Worm (Caenorhabditis elegans) whole organism, L4 larva: ENCODE data around the gene cal-3.
A peak's percentile ranks its signal among the peaks of the same experiment; 100 is the strongest.

Source experiments
- D1046.2 ChIP-seq: fragments of 200-800 bp; sonication (Bioruptor generic); IDR thresholded peaks from 2 replicates; pipeline ENCODE4 v1.3.6; 2022; ENCODE audit warnings: missing genetic modification characterization, missing compliant biosample characterization
- F26F4.8 ChIP-seq: fragments of 200-800 bp; sonication (Bioruptor generic); conservative IDR thresholded peaks from 2 replicates; pipeline ENCODE4 v1.3.6; 2022; ENCODE audit warnings: missing genetic modification characterization, missing compliant biosample characterization
- F44E2.7 ChIP-seq: fragments of 200-800 bp; sonication (Bioruptor generic); IDR thresholded peaks from 2 replicates; pipeline ENCODE4 v2.1.2; 2022; ENCODE audit warnings: missing genetic modification characterization, missing compliant biosample characterization
- F49E8.2 ChIP-seq: sonication (generic microtip); optimal IDR thresholded peaks from 2 replicates; lab custom pipeline; 2016; ENCODE audit warnings: missing compliant biosample characterization, mild to moderate bottlenecking, missing genetic modification characterization, borderline replicate concordance
- R02D3.7 ChIP-seq: fragments of 150-350 bp; sonication (generic microtip); optimal IDR thresholded peaks from 3 replicates; lab custom pipeline; 2014; ENCODE audit warnings: missing biosample characterization, missing genetic modification characterization
- T20F7.1 ChIP-seq: fragments of 200-800 bp; sonication (Bioruptor generic); optimal IDR thresholded peaks from 2 replicates; lab custom pipeline; 2018; ENCODE audit warnings: mild to moderate bottlenecking, missing genetic modification characterization, missing compliant biosample characterization
- Y105C5A.15 ChIP-seq: fragments of 200-800 bp; sonication (Bioruptor generic); IDR thresholded peaks from 2 replicates; pipeline ENCODE4 v1.3.6; 2022; ENCODE audit warnings: missing genetic modification characterization, missing compliant biosample characterization
- Y48G9A.11 ChIP-seq: fragments of 200-800 bp; sonication (Bioruptor generic); IDR thresholded peaks from 2 replicates; pipeline ENCODE4 v1.3.6; 2022; ENCODE audit warnings: missing genetic modification reagents, missing genetic modification characterization, missing compliant biosample characterization
- Y5F2A.4 ChIP-seq: fragments of 200-800 bp; sonication (Bioruptor generic); optimal IDR thresholded peaks from 2 replicates; lab custom pipeline; 2018; ENCODE audit warnings: mild to moderate bottlenecking, missing genetic modification characterization, missing compliant biosample characterization
- Y75B8A.6 ChIP-seq: fragments of 200-800 bp; sonication (Bioruptor generic); IDR thresholded peaks from 2 replicates; pipeline ENCODE4 v1.3.6; 2022; ENCODE audit warnings: missing genetic modification reagents, missing genetic modification characterization, missing compliant biosample characterization
- ZK337.2 ChIP-seq: fragments of 200-800 bp; sonication (Bioruptor generic); IDR thresholded peaks from 2 replicates; pipeline ENCODE4 v1.3.6; 2022; ENCODE audit warnings: missing genetic modification reagents, missing genetic modification characterization, missing compliant biosample characterization
- aly-2 ChIP-seq: sonication (generic microtip); optimal IDR thresholded peaks from 2 replicates; lab custom pipeline; 2018; ENCODE audit warnings: missing biosample characterization, missing genetic modification characterization
- ama-1 ChIP-seq: fragments of 150-350 bp; optimal IDR thresholded peaks from 2 replicates; lab custom pipeline; 2014; ENCODE audit warnings: inconsistent platforms, mixed read lengths
- ceh-20 ChIP-seq: fragments of 200-800 bp; sonication (Bioruptor generic); IDR thresholded peaks from 2 replicates; pipeline ENCODE4 v1.3.6; 2022; ENCODE audit warnings: missing genetic modification reagents, missing genetic modification characterization, missing compliant biosample characterization
- ceh-32 ChIP-seq: sonication (generic microtip); optimal IDR thresholded peaks from 2 replicates; lab custom pipeline; 2016; ENCODE audit warnings: mild to moderate bottlenecking, missing genetic modification characterization, missing compliant biosample characterization; ENCODE audit not compliant: poor library complexity
- ceh-82 ChIP-seq: sonication (generic microtip); optimal IDR thresholded peaks from 2 replicates; lab custom pipeline; 2017; ENCODE audit warnings: missing biosample characterization, missing genetic modification characterization
- ctbp-1 ChIP-seq: fragments of 200-800 bp; sonication (Bioruptor generic); IDR thresholded peaks from 2 replicates; pipeline ENCODE4 v1.3.6; 2022; ENCODE audit warnings: missing genetic modification reagents, missing genetic modification characterization, missing compliant biosample characterization
- daf-16 ChIP-seq, 3 experiments: sonication (generic microtip); optimal IDR thresholded peaks; 2 replicates each; lab custom pipeline; 2016 to 2017; ENCODE audit warnings: missing genetic modification characterization in 3 of 3, missing genetic modification reagents in 3 of 3, mild to moderate bottlenecking in 2 of 3, missing compliant biosample characterization in 2 of 3, missing biosample characterization in 1 of 3, moderate library complexity in 1 of 3
- daf-8 ChIP-seq: fragments of 200-800 bp; sonication (Bioruptor generic); IDR thresholded peaks from 2 replicates; pipeline ENCODE4 v1.3.6; 2022; ENCODE audit warnings: missing genetic modification characterization, missing compliant biosample characterization
- dpl-1 ChIP-seq: fragments of 150-350 bp; optimal IDR thresholded peaks from 2 replicates; lab custom pipeline; 2014; ENCODE audit warnings: missing biosample characterization, missing genetic modification reagents, missing genetic modification characterization
- egl-43 ChIP-seq: fragments of 200-800 bp; sonication (Bioruptor generic); IDR thresholded peaks from 2 replicates; pipeline ENCODE4 v1.3.6; 2022; ENCODE audit warnings: missing genetic modification reagents, missing genetic modification characterization, missing compliant biosample characterization
- fkh-10 ChIP-seq: fragments of 150-350 bp; optimal IDR thresholded peaks from 2 replicates; lab custom pipeline; 2014; ENCODE audit warnings: missing biosample characterization, missing genetic modification reagents, missing genetic modification characterization
- hlh-11 ChIP-seq: fragments of 200-800 bp; sonication (Bioruptor generic); optimal IDR thresholded peaks from 2 replicates; lab custom pipeline; 2018; ENCODE audit warnings: mild to moderate bottlenecking, missing genetic modification characterization, missing compliant biosample characterization
- hlh-30 ChIP-seq: sonication (generic microtip); optimal IDR thresholded peaks from 2 replicates; lab custom pipeline; 2017; ENCODE audit warnings: antibody characterized with exemption, mild to moderate bottlenecking, missing genetic modification characterization, missing compliant biosample characterization; ENCODE audit not compliant: insufficient read depth
- jun-1 ChIP-seq: fragments of 150-350 bp; optimal IDR thresholded peaks from 2 replicates; lab custom pipeline; 2014; ENCODE audit warnings: missing biosample characterization, missing genetic modification reagents, missing genetic modification characterization
- lin-15B ChIP-seq: fragments of 150-350 bp; sonication (generic microtip); optimal IDR thresholded peaks from 3 replicates; lab custom pipeline; 2014; ENCODE audit warnings: missing biosample characterization, missing genetic modification characterization
- lin-38 ChIP-seq: fragments of 200-800 bp; sonication (Bioruptor generic); IDR thresholded peaks from 2 replicates; pipeline ENCODE4 v1.3.6; 2022; ENCODE audit warnings: missing genetic modification reagents, missing genetic modification characterization, missing compliant biosample characterization
- madf-5 ChIP-seq, 2 experiments: fragments of 200-800 bp; sonication (Bioruptor generic); IDR thresholded peaks; 2 replicates each; pipeline ENCODE4 v1.3.6; 2022; ENCODE audit warnings: missing compliant biosample characterization in 2 of 2, missing genetic modification characterization in 2 of 2
- madf-9 ChIP-seq: fragments of 200-800 bp; sonication (Bioruptor generic); conservative IDR thresholded peaks from 2 replicates; pipeline ENCODE4 v1.3.6; 2022; ENCODE audit warnings: missing genetic modification reagents, missing genetic modification characterization, missing compliant biosample characterization
- mdt-29 ChIP-seq: fragments of 200-800 bp; sonication (Bioruptor generic); IDR thresholded peaks from 2 replicates; pipeline ENCODE4 v1.3.6; 2022; ENCODE audit warnings: missing genetic modification reagents, missing genetic modification characterization, missing compliant biosample characterization
- nhr-102 ChIP-seq: sonication (generic microtip); optimal IDR thresholded peaks from 2 replicates; lab custom pipeline; 2016; ENCODE audit warnings: mild to moderate bottlenecking, missing genetic modification characterization, moderate library complexity, missing compliant biosample characterization
- nhr-11 ChIP-seq: fragments of 150-350 bp; optimal IDR thresholded peaks from 2 replicates; lab custom pipeline; 2014; ENCODE audit warnings: missing biosample characterization, missing genetic modification characterization
- nhr-111 ChIP-seq: fragments of 200-800 bp; sonication (Bioruptor generic); optimal IDR thresholded peaks from 2 replicates; lab custom pipeline; 2018; ENCODE audit warnings: mild to moderate bottlenecking, missing genetic modification characterization, missing compliant biosample characterization
- nhr-28 ChIP-seq: fragments of 150-350 bp; optimal IDR thresholded peaks from 2 replicates; lab custom pipeline; 2014; ENCODE audit warnings: missing biosample characterization, missing genetic modification characterization
- nhr-41 ChIP-seq: fragments of 200-800 bp; sonication (Bioruptor generic); IDR thresholded peaks from 2 replicates; pipeline ENCODE4 v1.3.6; 2022; ENCODE audit warnings: missing genetic modification reagents, missing genetic modification characterization, missing compliant biosample characterization
- nhr-42 ChIP-seq: fragments of 200-800 bp; sonication (Bioruptor generic); IDR thresholded peaks from 2 replicates; pipeline ENCODE4 v1.3.6; 2022; ENCODE audit warnings: missing genetic modification characterization, missing compliant biosample characterization
- nhr-48 ChIP-seq: sonication (generic microtip); optimal IDR thresholded peaks from 2 replicates; lab custom pipeline; 2016; ENCODE audit warnings: mild to moderate bottlenecking, missing genetic modification characterization, missing compliant biosample characterization
- nhr-76 ChIP-seq: fragments of 150-350 bp; optimal IDR thresholded peaks from 2 replicates; lab custom pipeline; 2014; ENCODE audit warnings: missing biosample characterization, missing genetic modification characterization
- pqm-1 ChIP-seq: sonication (generic microtip); optimal IDR thresholded peaks from 2 replicates; lab custom pipeline; 2017; ENCODE audit warnings: missing biosample characterization, missing genetic modification characterization
- rbr-2 ChIP-seq: sonication (generic microtip); optimal IDR thresholded peaks from 2 replicates; lab custom pipeline; 2016; ENCODE audit warnings: missing genotype, missing genetic modification characterization, missing compliant biosample characterization
- saeg-2 ChIP-seq: fragments of 200-800 bp; sonication (Bioruptor generic); IDR thresholded peaks from 2 replicates; pipeline ENCODE4 v1.3.6; 2022; ENCODE audit warnings: missing genetic modification reagents, missing genetic modification characterization, missing compliant biosample characterization
- sdz-12 ChIP-seq: fragments of 200-800 bp; sonication (Bioruptor generic); optimal IDR thresholded peaks from 2 replicates; lab custom pipeline; 2018; ENCODE audit warnings: mild to moderate bottlenecking, missing genetic modification characterization, missing compliant biosample characterization
- snpc-1.2 ChIP-seq: fragments of 200-800 bp; sonication (Bioruptor generic); IDR thresholded peaks from 2 replicates; pipeline ENCODE4 v1.3.6; 2022; ENCODE audit warnings: missing genetic modification reagents, missing genetic modification characterization, missing compliant biosample characterization
- spr-3 ChIP-seq: fragments of 200-800 bp; sonication (Bioruptor generic); optimal IDR thresholded peaks from 2 replicates; lab custom pipeline; 2018; ENCODE audit warnings: mild to moderate bottlenecking, missing genetic modification characterization, missing compliant biosample characterization
- tag-97 ChIP-seq: fragments of 200-800 bp; sonication (Bioruptor generic); IDR thresholded peaks from 2 replicates; pipeline ENCODE4 v1.3.6; 2022; ENCODE audit warnings: missing genetic modification characterization, missing compliant biosample characterization
- unc-130 ChIP-seq: sonication (generic microtip); optimal IDR thresholded peaks from 2 replicates; lab custom pipeline; 2016; ENCODE audit warnings: missing genetic modification reagents, missing genetic modification characterization, missing compliant biosample characterization
- zag-1 ChIP-seq: fragments of 150-350 bp; optimal IDR thresholded peaks from 2 replicates; lab custom pipeline; 2014; ENCODE audit warnings: missing biosample characterization, missing genetic modification characterization
- zfp-2 ChIP-seq: sonication (generic microtip); optimal IDR thresholded peaks from 2 replicates; lab custom pipeline; 2016; ENCODE audit warnings: mild to moderate bottlenecking, missing genetic modification characterization, missing compliant biosample characterization
- zfp-3 ChIP-seq: fragments of 200-800 bp; sonication (Bioruptor generic); conservative IDR thresholded peaks from 2 replicates; pipeline ENCODE4 v1.3.6; 2022; ENCODE audit warnings: missing genetic modification reagents, missing genetic modification characterization, missing compliant biosample characterization
- zip-11 ChIP-seq: fragments of 200-800 bp; sonication (Bioruptor generic); IDR thresholded peaks from 2 replicates; pipeline ENCODE4 v1.3.6; 2022; ENCODE audit warnings: missing genetic modification characterization, missing compliant biosample characterization
- zip-2 ChIP-seq: fragments of 150-350 bp; optimal IDR thresholded peaks from 2 replicates; lab custom pipeline; 2014; ENCODE audit warnings: missing biosample characterization, missing genetic modification characterization
- ztf-7 ChIP-seq: fragments of 150-350 bp; optimal IDR thresholded peaks from 2 replicates; lab custom pipeline; 2014; ENCODE audit warnings: missing biosample characterization, missing genetic modification characterization

Gene cal-3

ce11 chrIV:3803252-3803651 is 31.7 kb downstream of the cal-3 start, which contains the start of the genes algn-14 and M02B7.2:
TSS of gene algn-14 (minus strand) at chrIV:3803426.
TSS of gene M02B7.2 (plus strand) at chrIV:3803581.
- TF ChIP-seq ama-1 (lab: Kevin White, UChicago) (no peak), unc-130 (GFP tag; lab: Kevin White, UChicago) (peak; percentile 71), daf-8 (GFP tag; lab: Robert Waterston, UW) (no peak), nhr-111 (GFP tag; lab: Kevin White, UChicago) (no peak), pqm-1 (no peak), ZK337.2 (GFP tag; lab: Robert Waterston, UW) (peak; percentile 83; the same call in 1 of the 2 replicates), ztf-7 (tag; lab: Kevin White, UChicago) (peak; percentile 42), hlh-11 (peak; percentile 7), zfp-3 (GFP tag; lab: Robert Waterston, UW) (no peak), tag-97 (GFP tag; lab: Robert Waterston, UW) (no peak), nhr-42 (GFP tag; lab: Robert Waterston, UW) (no peak), hlh-30 (peak; percentile 42), ceh-20 (GFP tag; lab: Robert Waterston, UW) (no peak), snpc-1.2 (GFP tag; lab: Robert Waterston, UW) (no peak), aly-2 (no peak), ceh-32 (tag; lab: Kevin White, UChicago) (no peak), F44E2.7 (GFP tag; lab: Robert Waterston, UW) (no peak), zip-11 (GFP tag; lab: Robert Waterston, UW) (no peak), ctbp-1 (GFP tag; lab: Robert Waterston, UW) (no peak), dpl-1 (peak; percentile 69), zip-2 (tag; lab: Kevin White, UChicago) (no peak), nhr-11 (peak; percentile 11), rbr-2 (tag; lab: Kevin White, UChicago) (no peak), madf-9 (peak; percentile 25; the same call in 1 of the 2 replicates), nhr-76 (tag; lab: Kevin White, UChicago) (no peak), mdt-29 (no peak), T20F7.1 (GFP tag; lab: Kevin White, UChicago) (no peak), egl-43 (GFP tag; lab: Robert Waterston, UW) (no peak), lin-38 (GFP tag; lab: Robert Waterston, UW) (peak; percentile 49), fkh-10 (GFP tag; lab: Kevin White, UChicago) (no peak), nhr-41 (GFP tag; lab: Robert Waterston, UW) (no peak), F26F4.8 (GFP tag; lab: Robert Waterston, UW) (no peak), nhr-28 (tag; lab: Kevin White, UChicago) (peak; percentile 5), Y105C5A.15 (GFP tag; lab: Robert Waterston, UW) (no peak), F49E8.2 (tag; lab: Kevin White, UChicago) (no peak), R02D3.7 (tag; lab: Kevin White, UChicago) (peak; percentile 81), daf-16 (GFP tag; optimal IDR thresholded peaks at IDR 0.05; lab: Kevin White, UChicago) (no peak), daf-16 (tag; optimal IDR thresholded peaks at IDR 0.05; lab: Kevin White, UChicago) (peak; percentile 60), Y75B8A.6 (GFP tag; lab: Robert Waterston, UW) (no peak), jun-1 (tag; lab: Kevin White, UChicago) (no peak), Y48G9A.11 (GFP tag; lab: Robert Waterston, UW) (no peak), zag-1 (tag; lab: Kevin White, UChicago) (no peak), saeg-2 (GFP tag; lab: Robert Waterston, UW) (no peak), madf-5 (GFP tag; IDR thresholded peaks at IDR 0.05; lab: Robert Waterston, UW) (no peak), ceh-82 (tag; lab: Kevin White, UChicago) (no peak), D1046.2 (no peak), lin-15B (no peak), sdz-12 (no peak), nhr-48 (tag; lab: Kevin White, UChicago) (no peak), Y5F2A.4 (GFP tag; lab: Kevin White, UChicago) (no peak), nhr-102 (tag; lab: Kevin White, UChicago) (peak; percentile 49), zfp-2 (tag; lab: Kevin White, UChicago) (no peak), spr-3 (GFP tag; lab: Kevin White, UChicago) (no peak)
